Fruit fly (Drosophila melanogaster) whole organism, pupa: ENCODE data around the gene CG15740.

ENCODE experiments used
- CG12605 ChIP-seq: fragments of 200-800 bp; sonication (Bioruptor generic); IDR thresholded peaks from 2 replicates; pipeline ENCODE4 v1.3.6; 2022; ENCODE audit warnings: missing biosample characterization, missing genetic modification characterization
- CG14655 ChIP-seq: fragments of 200-800 bp; sonication (Bioruptor generic); optimal IDR thresholded peaks from 3 replicates; lab custom pipeline; 2017; ENCODE audit warnings: mild to moderate bottlenecking, missing biosample characterization, missing genetic modification reagents, missing genetic modification characterization
- CG34367 ChIP-seq: fragments of 200-800 bp; sonication (Bioruptor generic); optimal IDR thresholded peaks from 2 replicates; lab custom pipeline; 2018; ENCODE audit warnings: missing biosample characterization, mild to moderate bottlenecking, missing genetic modification characterization
- D1 ChIP-seq: fragments of 200-800 bp; sonication (Bioruptor generic); optimal IDR thresholded peaks from 2 replicates; lab custom pipeline; 2018; ENCODE audit warnings: missing biosample characterization, mild to moderate bottlenecking, missing genetic modification characterization, moderate library complexity
- EcR ChIP-seq: fragments of 200-800 bp; sonication (Bioruptor generic); optimal IDR thresholded peaks from 3 replicates; lab custom pipeline; 2019; ENCODE audit warnings: missing biosample characterization, missing genetic modification characterization, mild to moderate bottlenecking, moderate library complexity, missing genetic modification reagents
- Pif1B ChIP-seq: fragments of 200-800 bp; sonication (Bioruptor generic); optimal IDR thresholded peaks from 3 replicates; lab custom pipeline; 2016; ENCODE audit warnings: missing biosample characterization, missing genetic modification characterization
- fd96Ca ChIP-seq: fragments of 200-800 bp; sonication (Bioruptor generic); IDR thresholded peaks from 3 replicates; pipeline ENCODE4 v1.3.6; 2022; ENCODE audit warnings: missing biosample characterization, missing genetic modification characterization
- rn ChIP-seq: fragments of 200-800 bp; sonication (Bioruptor generic); IDR thresholded peaks from 2 replicates; pipeline ENCODE4 v1.3.6; 2022; ENCODE audit warnings: missing biosample characterization, missing genetic modification characterization

Gene CG15740

DNA sequence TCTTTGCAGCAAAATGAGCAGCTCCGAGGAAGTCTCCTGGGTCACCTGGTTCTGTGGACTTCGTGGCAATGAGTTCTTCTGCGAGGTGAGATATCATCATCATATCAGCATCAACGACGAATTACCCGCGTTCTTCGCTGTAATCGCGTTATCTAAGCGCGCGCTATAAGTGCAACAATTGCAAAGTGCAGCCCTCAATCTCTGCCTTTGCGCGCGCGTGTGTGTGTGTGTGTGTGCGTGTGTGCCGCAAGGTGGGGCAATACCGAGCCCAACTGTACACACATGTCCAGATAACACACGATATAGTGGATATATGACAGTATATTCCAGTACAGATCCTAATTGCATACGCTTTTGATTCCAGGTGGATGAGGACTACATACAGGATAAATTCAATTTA lies 52.5 kb downstream of the CG15740 start:
- TF ChIP-seq EcR (GFP tag; lab: Kevin White, UChicago), result no peak
- no peak for TF ChIP-seq CG34367 (tag; lab: Kevin White, UChicago)
- no peak for TF ChIP-seq Pif1B
- no peak for TF ChIP-seq CG12605 (GFP tag; lab: Robert Waterston, UW)
- TF ChIP-seq fd96Ca (GFP tag; lab: Robert Waterston, UW), result no peak
- no peak for TF ChIP-seq CG14655 (GFP tag; lab: Kevin White, UChicago)
- TF ChIP-seq D1 (tag; lab: Kevin White, UChicago), result no peak
- no peak for TF ChIP-seq rn (GFP tag; lab: Robert Waterston, UW)
